Fruit fly (Drosophila melanogaster) S2 (cell line): ENCODE measurements around the gene aus.

Source experiments
- CG8478 ChIP-seq: fragments of >200 bp; optimal IDR thresholded peaks from 2 replicates; lab custom pipeline; 2018
- CTCF ChIP-seq, 2 experiments: fragments of >200 bp; optimal IDR thresholded peaks; 2 replicates each; lab custom pipeline; 2018

dm6 chr3R:21365262-21365661 lies 15.9 kb upstream of the aus start:
- TF ChIP-seq CTCF (optimal IDR thresholded peaks at IDR 0.05; lab: Kevin White, UChicago) = no peak
- no peak for TF ChIP-seq CG8478 (lab: Kevin White, UChicago)
